Worm (Caenorhabditis elegans): ENCODE data around the gene npr-27.

The npr-27 gene

DNA sequence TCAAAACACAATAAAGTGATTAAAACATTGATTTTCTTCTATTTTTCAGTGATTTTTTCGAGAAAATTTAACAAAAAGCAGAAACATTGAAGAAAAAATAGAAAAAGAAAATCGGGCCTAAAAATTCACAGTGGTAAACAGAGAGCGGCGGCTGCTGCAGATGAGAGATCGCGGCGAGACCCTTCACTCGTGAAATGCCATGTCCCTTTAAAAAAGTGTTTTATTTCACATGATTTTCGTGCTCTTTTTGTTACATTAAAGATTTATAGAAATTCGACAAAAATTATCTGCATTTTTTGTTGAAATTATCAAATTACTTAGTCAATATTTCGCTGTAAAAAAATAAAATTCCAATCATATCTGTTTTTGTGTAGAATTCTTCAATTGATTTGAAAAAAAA is 8.5 kb downstream of the npr-27 start:
- peak; percentile 5 for TF ChIP-seq cog-1 (tag; optimal IDR thresholded peaks at IDR 0.05)
- no peak for TF ChIP-seq med-1 (GFP tag; optimal IDR thresholded peaks at IDR 0.05; ENCODE audit: insufficient read depth)

ce11 chrIV:7316613-7317153 is 11.3 kb downstream of the npr-27 start, which contains the start of gene F42C5.9:
F42C5.9 (minus strand) TSS chrIV:7317103.
- TF ChIP-seq cog-1 (tag; optimal IDR thresholded peaks at IDR 0.05) (no peak), med-1 (GFP tag; optimal IDR thresholded peaks at IDR 0.05; ENCODE audit: insufficient read depth) (no peak), tab-1 (GFP tag; IDR thresholded peaks at IDR 0.05) (no peak), klf-2 (GFP tag; conservative IDR thresholded peaks at IDR 0.05) (no peak), flt-1 (GFP tag; IDR thresholded peaks at IDR 0.05) (no peak), ztf-23 (GFP tag; IDR thresholded peaks at IDR 0.05) (no peak), ztf-29 (GFP tag; IDR thresholded peaks at IDR 0.05) (no peak), ref-1 (GFP tag; conservative IDR thresholded peaks at IDR 0.05) (no peak), T22C8.4 (GFP tag; IDR thresholded peaks at IDR 0.05) (no peak)

DNA sequence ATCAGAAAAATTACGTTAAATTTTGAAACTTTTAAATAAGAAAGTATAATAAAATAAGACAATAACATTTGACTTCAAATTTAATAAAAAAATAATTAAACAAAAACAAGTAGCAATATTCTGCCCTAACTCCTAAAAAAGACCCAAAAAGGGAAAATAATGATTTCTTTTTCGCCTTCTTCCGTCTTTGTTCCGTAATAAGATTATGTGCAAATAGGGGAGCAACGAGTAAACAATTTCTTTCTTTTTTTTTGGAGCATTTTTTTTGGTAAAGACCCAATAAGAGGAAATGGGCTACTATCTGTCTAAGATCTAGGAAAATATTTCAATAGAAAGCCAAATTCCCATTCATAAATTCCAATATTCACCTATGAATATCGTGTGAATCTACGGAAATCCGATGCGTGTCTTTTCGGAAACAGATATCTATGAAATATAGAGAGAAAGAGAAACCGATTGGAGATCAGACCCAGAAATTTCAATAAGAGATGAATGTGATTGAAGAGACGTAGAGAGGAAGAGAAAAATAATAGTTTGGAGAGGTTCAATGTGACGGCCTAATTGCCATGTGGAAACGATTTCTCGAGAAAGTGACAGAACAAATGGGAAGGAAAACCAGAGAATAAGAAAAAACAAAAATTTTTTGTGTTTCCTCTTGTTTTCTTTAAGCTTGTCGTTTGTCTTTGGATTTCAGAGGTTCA is 12.6 kb downstream of the npr-27 start:
- TF ChIP-seq ztf-29 (GFP tag; IDR thresholded peaks at IDR 0.05), result no peak
- no peak for TF ChIP-seq cog-1 (tag; optimal IDR thresholded peaks at IDR 0.05)
- no peak for TF ChIP-seq med-1 (GFP tag; optimal IDR thresholded peaks at IDR 0.05; ENCODE audit: insufficient read depth)
- TF ChIP-seq ref-1 (GFP tag; conservative IDR thresholded peaks at IDR 0.05), result no peak
- TF ChIP-seq flt-1 (GFP tag; IDR thresholded peaks at IDR 0.05), result no peak

DNA sequence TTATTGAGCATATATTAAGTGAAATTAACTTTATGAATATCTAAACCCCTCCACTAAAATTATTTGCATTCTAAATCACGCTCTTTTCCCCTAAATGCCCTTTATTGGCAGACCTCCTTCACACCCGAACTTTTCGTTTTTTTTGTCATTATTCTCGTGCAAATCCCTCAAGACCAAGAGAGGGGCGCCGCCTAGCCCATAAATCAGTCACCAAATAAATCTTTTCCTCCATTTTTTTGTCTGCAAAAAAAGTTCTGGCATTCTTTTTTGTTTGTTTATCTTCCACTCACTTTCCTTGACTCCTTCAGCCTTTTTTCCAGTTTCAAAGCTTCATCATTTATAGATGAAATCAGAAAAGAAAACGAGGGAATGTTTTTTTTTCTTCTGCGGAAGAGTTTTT is 13.5 kb downstream of the npr-27 start:
- TF ChIP-seq flt-1 (GFP tag; IDR thresholded peaks at IDR 0.05) (no peak), ztf-23 (GFP tag; IDR thresholded peaks at IDR 0.05) (no peak), ref-1 (GFP tag; conservative IDR thresholded peaks at IDR 0.05) (no peak), T22C8.4 (GFP tag; IDR thresholded peaks at IDR 0.05) (no peak), tab-1 (GFP tag; IDR thresholded peaks at IDR 0.05) (no peak), ztf-29 (GFP tag; IDR thresholded peaks at IDR 0.05) (no peak), cog-1 (tag; optimal IDR thresholded peaks at IDR 0.05) (no peak), med-1 (GFP tag; optimal IDR thresholded peaks at IDR 0.05; ENCODE audit: insufficient read depth) (no peak), klf-2 (GFP tag; conservative IDR thresholded peaks at IDR 0.05) (no peak)

- 0 out of 2 replicates have a peak, but pooled peaks have one; percentile 29 for TF ChIP-seq flt-1 (GFP tag; IDR thresholded peaks at IDR 0.05)
- 0 out of 2 replicates have a peak, but pooled peaks have one; percentile 47 for TF ChIP-seq ztf-23 (GFP tag; IDR thresholded peaks at IDR 0.05)
- TF ChIP-seq cog-1 (tag; optimal IDR thresholded peaks at IDR 0.05), result peak; percentile 68
- TF ChIP-seq ztf-29 (GFP tag; IDR thresholded peaks at IDR 0.05), result peak; percentile 35; the same call in 1 of the 2 replicates
- TF ChIP-seq tab-1 (GFP tag; IDR thresholded peaks at IDR 0.05), result no peak
- no peak for TF ChIP-seq T22C8.4 (GFP tag; IDR thresholded peaks at IDR 0.05)
- TF ChIP-seq med-1 (GFP tag; optimal IDR thresholded peaks at IDR 0.05; ENCODE audit: insufficient read depth), result no peak
Measured at ce11 chrIV:7319931-7320435, 14.6 kb downstream of the npr-27 start.

ce11 chrIV:7320688-7321087 is 15.3 kb downstream of the npr-27 start:
- TF ChIP-seq cog-1 (tag; optimal IDR thresholded peaks at IDR 0.05) (no peak), tab-1 (GFP tag; IDR thresholded peaks at IDR 0.05) (no peak), ref-1 (GFP tag; conservative IDR thresholded peaks at IDR 0.05) (no peak), med-1 (GFP tag; optimal IDR thresholded peaks at IDR 0.05; ENCODE audit: insufficient read depth) (no peak), ztf-29 (GFP tag; IDR thresholded peaks at IDR 0.05) (no peak), T22C8.4 (GFP tag; IDR thresholded peaks at IDR 0.05) (no peak), ztf-23 (GFP tag; IDR thresholded peaks at IDR 0.05) (no peak), flt-1 (GFP tag; IDR thresholded peaks at IDR 0.05) (no peak), klf-2 (GFP tag; conservative IDR thresholded peaks at IDR 0.05) (no peak)

DNA sequence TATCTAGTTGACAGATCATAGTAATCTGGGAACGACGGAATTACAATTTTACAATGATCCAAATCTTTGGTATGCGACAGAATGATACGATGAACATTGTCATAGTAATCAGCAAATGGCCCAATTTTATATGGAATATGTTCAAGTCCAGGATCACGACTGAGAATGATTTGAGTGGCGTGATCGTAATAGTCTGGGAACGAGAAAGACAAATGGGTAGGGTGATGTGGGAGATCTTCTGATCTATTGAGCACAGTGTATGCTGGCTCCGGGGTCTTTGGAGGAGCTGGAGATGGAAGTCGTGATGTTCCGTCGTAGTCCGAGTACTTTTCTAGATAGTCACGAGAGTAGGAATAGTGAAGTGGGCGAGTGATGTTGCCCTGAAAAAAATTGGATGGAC is 18.5 kb downstream of the npr-27 start:
- no peak for TF ChIP-seq ztf-29 (GFP tag; IDR thresholded peaks at IDR 0.05)
- no peak for TF ChIP-seq cog-1 (tag; optimal IDR thresholded peaks at IDR 0.05)
- no peak for TF ChIP-seq T22C8.4 (GFP tag; IDR thresholded peaks at IDR 0.05)
- TF ChIP-seq flt-1 (GFP tag; IDR thresholded peaks at IDR 0.05), result no peak
- no peak for TF ChIP-seq med-1 (GFP tag; optimal IDR thresholded peaks at IDR 0.05; ENCODE audit: insufficient read depth)
- no peak for TF ChIP-seq ztf-23 (GFP tag; IDR thresholded peaks at IDR 0.05)
- no peak for TF ChIP-seq ref-1 (GFP tag; conservative IDR thresholded peaks at IDR 0.05)
- TF ChIP-seq klf-2 (GFP tag; conservative IDR thresholded peaks at IDR 0.05), result no peak
- no peak for TF ChIP-seq tab-1 (GFP tag; IDR thresholded peaks at IDR 0.05)

DNA sequence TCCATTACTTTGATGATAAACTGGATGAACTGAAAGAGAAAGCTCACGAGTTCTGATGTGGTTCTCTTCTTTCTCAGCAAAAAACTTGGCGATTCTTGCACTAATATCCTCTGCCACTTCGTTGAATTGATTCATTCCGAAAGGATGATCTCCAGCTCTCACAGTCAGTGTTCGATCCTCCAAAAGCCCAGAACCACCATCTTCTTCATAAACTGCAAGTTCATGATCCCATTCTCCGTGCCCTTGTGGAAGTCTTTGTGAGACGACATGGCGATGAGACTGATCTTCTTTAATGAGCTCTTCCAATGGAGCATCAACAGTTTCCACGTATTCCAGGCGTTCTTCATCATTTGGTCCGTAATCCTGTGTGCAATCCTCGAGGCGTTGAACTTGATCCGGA is 19.5 kb downstream of the npr-27 start:
- TF ChIP-seq T22C8.4 (GFP tag; IDR thresholded peaks at IDR 0.05), result no peak
- TF ChIP-seq ztf-29 (GFP tag; IDR thresholded peaks at IDR 0.05), result no peak
- no peak for TF ChIP-seq flt-1 (GFP tag; IDR thresholded peaks at IDR 0.05)
- no peak for TF ChIP-seq ztf-23 (GFP tag; IDR thresholded peaks at IDR 0.05)
- TF ChIP-seq ref-1 (GFP tag; conservative IDR thresholded peaks at IDR 0.05), result no peak
- no peak for TF ChIP-seq med-1 (GFP tag; optimal IDR thresholded peaks at IDR 0.05; ENCODE audit: insufficient read depth)
- TF ChIP-seq tab-1 (GFP tag; IDR thresholded peaks at IDR 0.05), result no peak
- no peak for TF ChIP-seq klf-2 (GFP tag; conservative IDR thresholded peaks at IDR 0.05)
- TF ChIP-seq cog-1 (tag; optimal IDR thresholded peaks at IDR 0.05), result no peak

DNA sequence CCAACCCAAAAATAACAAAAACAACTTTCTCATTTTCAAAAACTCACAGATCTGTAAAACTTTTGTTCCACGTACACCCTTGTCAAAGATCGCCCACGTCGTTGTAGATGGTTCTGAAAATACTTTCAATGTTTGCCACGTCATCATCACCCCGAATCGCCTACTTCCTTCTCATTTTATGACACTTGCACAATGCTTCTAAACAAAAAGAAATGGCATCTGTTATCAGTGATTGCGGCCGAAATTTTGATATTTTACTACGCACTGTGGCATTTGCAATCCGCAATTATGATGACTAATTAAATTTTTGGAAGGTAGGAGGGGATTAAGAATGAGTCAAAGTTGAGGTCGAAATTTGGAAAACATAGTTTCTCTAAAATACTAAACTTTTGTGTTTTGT is 20.3 kb downstream of the npr-27 start:
- TF ChIP-seq cog-1 (tag; optimal IDR thresholded peaks at IDR 0.05) (no peak), tab-1 (GFP tag; IDR thresholded peaks at IDR 0.05) (no peak), med-1 (GFP tag; optimal IDR thresholded peaks at IDR 0.05; ENCODE audit: insufficient read depth) (no peak), ztf-29 (GFP tag; IDR thresholded peaks at IDR 0.05) (no peak), T22C8.4 (GFP tag; IDR thresholded peaks at IDR 0.05) (no peak), ref-1 (GFP tag; conservative IDR thresholded peaks at IDR 0.05) (no peak), ztf-23 (GFP tag; IDR thresholded peaks at IDR 0.05) (no peak), flt-1 (GFP tag; IDR thresholded peaks at IDR 0.05) (no peak), klf-2 (GFP tag; conservative IDR thresholded peaks at IDR 0.05) (no peak)

Data from whole organism, midembryonic.